Worm (Caenorhabditis elegans) whole organism, L2 larva: ENCODE data around the gene sptl-2.

ENCODE experiments used
- R02D3.7 ChIP-seq: fragments of 150-350 bp; optimal IDR thresholded peaks from 2 replicates; lab custom pipeline; 2014; ENCODE audit warnings: missing biosample characterization, missing genetic modification characterization
- ZK546.5 ChIP-seq: sonication (generic microtip); optimal IDR thresholded peaks from 2 replicates; lab custom pipeline; 2017; ENCODE audit warnings: missing biosample characterization, missing genetic modification characterization
- ama-1 ChIP-seq: fragments of 150-350 bp; optimal IDR thresholded peaks from 2 replicates; lab custom pipeline; 2018; ENCODE audit warnings: inconsistent platforms
- blmp-1 ChIP-seq: sonication (generic microtip); optimal IDR thresholded peaks from 2 replicates; lab custom pipeline; 2017; ENCODE audit warnings: missing genetic modification characterization, mild to moderate bottlenecking, missing compliant biosample characterization, antibody characterized with exemption, moderate library complexity; ENCODE audit not compliant: insufficient read depth
- crh-2 ChIP-seq: sonication (generic microtip); optimal IDR thresholded peaks from 2 replicates; lab custom pipeline; 2017; ENCODE audit warnings: missing biosample characterization, missing genetic modification characterization
- dmd-4 ChIP-seq: sonication (generic microtip); optimal IDR thresholded peaks from 2 replicates; lab custom pipeline; 2017; ENCODE audit warnings: missing biosample characterization, missing genetic modification characterization
- egl-27 ChIP-seq: sonication (generic microtip); optimal IDR thresholded peaks from 3 replicates; lab custom pipeline; 2017; ENCODE audit warnings: missing biosample characterization, missing genetic modification reagents, missing genetic modification characterization
- nhr-23 ChIP-seq: fragments of 150-350 bp; optimal IDR thresholded peaks from 2 replicates; lab custom pipeline; 2014; ENCODE audit warnings: missing biosample characterization, missing genetic modification reagents, missing genetic modification characterization
- skn-1 ChIP-seq: sonication (generic microtip); optimal IDR thresholded peaks from 2 replicates; lab custom pipeline; 2017; ENCODE audit warnings: missing biosample characterization, missing genetic modification characterization
- unc-39 ChIP-seq: fragments of 150-350 bp; optimal IDR thresholded peaks from 2 replicates; lab custom pipeline; 2014; ENCODE audit warnings: missing biosample characterization, missing genetic modification characterization
- unc-55 ChIP-seq: fragments of 150-350 bp; sonication (generic microtip); optimal IDR thresholded peaks from 3 replicates; lab custom pipeline; 2014; ENCODE audit warnings: missing biosample characterization, missing genetic modification reagents, missing genetic modification characterization
- unc-62 ChIP-seq: fragments of 150-350 bp; optimal IDR thresholded peaks from 2 replicates; lab custom pipeline; 2014; ENCODE audit warnings: missing biosample characterization, missing genetic modification reagents, missing genetic modification characterization

- TF ChIP-seq egl-27 (tag; lab: Kevin White, UChicago): no peak
- TF ChIP-seq ama-1 (lab: Kevin White, UChicago): no peak
- TF ChIP-seq unc-62 (GFP tag; lab: Kevin White, UChicago): no peak
- TF ChIP-seq dmd-4 (tag; lab: Kevin White, UChicago): no peak
- no peak for TF ChIP-seq unc-39 (tag; lab: Kevin White, UChicago)
- TF ChIP-seq crh-2 (tag; lab: Kevin White, UChicago): no peak
- no peak for TF ChIP-seq unc-55 (GFP tag; lab: Kevin White, UChicago)
- TF ChIP-seq ZK546.5: no peak
- no peak for TF ChIP-seq blmp-1 (tag; lab: Kevin White, UChicago)
- no peak for TF ChIP-seq skn-1 (tag; lab: Kevin White, UChicago)
- TF ChIP-seq nhr-23 (tag; lab: Kevin White, UChicago): no peak
- no peak for TF ChIP-seq R02D3.7 (tag; lab: Kevin White, UChicago)
Measured at ce11 chrV:8018919-8019318, 1.9 kb downstream of the sptl-2 start.
